Fruit fly (Drosophila melanogaster): Measurements from ENCODE around the gene CG5897.

DNA sequence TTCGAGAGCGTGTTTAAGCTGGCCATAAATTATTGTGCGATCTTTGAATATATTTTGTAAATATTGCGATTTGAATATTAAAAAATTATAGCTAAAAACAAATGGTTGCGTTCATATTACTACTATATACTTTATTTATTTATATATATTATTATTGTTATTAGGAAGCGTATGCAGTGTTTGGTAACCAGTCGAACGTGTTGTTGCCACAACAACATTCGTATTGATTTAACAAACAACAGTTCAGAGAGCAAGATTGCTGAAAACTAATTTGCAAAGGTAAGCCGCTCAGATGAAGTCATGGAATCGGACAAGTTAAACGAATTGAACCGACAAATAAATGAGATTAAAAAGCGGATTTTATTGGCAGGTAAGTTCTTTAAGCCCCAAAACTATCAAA is 7.7 kb downstream of the CG5897 start, which contains the start of gene CCDC151:
- TF ChIP-seq Jra (GFP tag; optimal IDR thresholded peaks at IDR 0.05), result no peak
- TF ChIP-seq Abd-B (GFP tag; optimal IDR thresholded peaks at IDR 0.05), result no peak
- TF ChIP-seq lola (GFP tag; optimal IDR thresholded peaks at IDR 0.05), result no peak
- no peak for TF ChIP-seq OdsH (GFP tag; optimal IDR thresholded peaks at IDR 0.05)
- no peak for TF ChIP-seq Hr78 (GFP tag; optimal IDR thresholded peaks at IDR 0.05)
- TF ChIP-seq usp (GFP tag; optimal IDR thresholded peaks at IDR 0.05), result no peak
- TF ChIP-seq woc (GFP tag; optimal IDR thresholded peaks at IDR 0.05), result no peak
- TF ChIP-seq brk (GFP tag; optimal IDR thresholded peaks at IDR 0.05), result no peak
- no peak for TF ChIP-seq Rel (GFP tag; optimal IDR thresholded peaks at IDR 0.05)
- TF ChIP-seq Rel (tag; optimal IDR thresholded peaks at IDR 0.05), result no peak
- no peak for TF ChIP-seq Mio (GFP tag; optimal IDR thresholded peaks at IDR 0.05)
- no peak for TF ChIP-seq HLH106 (tag; optimal IDR thresholded peaks at IDR 0.05)
